Fruit fly (Drosophila melanogaster): ENCODE data around the gene Rim.
A peak's percentile ranks its signal among the peaks of the same experiment; 100 is the strongest.

Gene Rim

DNA sequence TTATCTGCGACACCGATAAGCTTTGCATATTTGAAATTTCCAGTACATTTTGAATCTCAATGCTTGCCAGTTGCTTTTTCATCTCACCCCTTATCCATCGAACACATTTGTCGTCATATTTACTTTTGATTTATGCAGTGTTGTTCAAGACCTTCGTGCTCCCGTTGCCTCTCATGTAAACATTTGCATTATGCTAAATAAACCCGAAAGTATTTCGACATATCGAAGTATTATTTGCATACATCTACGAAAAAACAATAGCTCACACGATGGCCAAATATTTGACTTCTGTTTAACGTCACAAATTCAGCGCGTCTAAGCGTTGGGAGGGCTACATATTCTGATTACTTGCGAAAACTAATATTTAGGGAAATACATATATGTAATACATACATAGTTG, 49.6 kb upstream of the Rim start (continued):
- TF ChIP-seq eyg (GFP tag; optimal IDR thresholded peaks at IDR 0.05) (no peak), HLH4C (GFP tag; IDR thresholded peaks at IDR 0.05; ENCODE audit: partially characterized antibody) (no peak), peb (GFP tag; IDR thresholded peaks at IDR 0.05) (no peak), nau (GFP tag; optimal IDR thresholded peaks at IDR 0.05) (peak; percentile 35), CG13624 (GFP tag; optimal IDR thresholded peaks at IDR 0.05) (no peak), CG14965 (GFP tag; optimal IDR thresholded peaks at IDR 0.05; ENCODE audit: borderline replicate concordance) (no peak), nerfin-1 (tag; optimal IDR thresholded peaks at IDR 0.05) (no peak), CG31365 (tag; optimal IDR thresholded peaks at IDR 0.05) (no peak), nom (GFP tag; optimal IDR thresholded peaks at IDR 0.05) (no peak), prd (optimal IDR thresholded peaks at IDR 0.05) (no peak), prd (GFP tag; IDR thresholded peaks at IDR 0.05) (no peak), CG42726 (GFP tag; IDR thresholded peaks at IDR 0.05; ENCODE audit: partially characterized antibody) (no peak), CG8089 (GFP tag; optimal IDR thresholded peaks at IDR 0.05) (no peak), dati (GFP tag; IDR thresholded peaks at IDR 0.05) (no peak), sug (tag; optimal IDR thresholded peaks at IDR 0.05) (no peak), ind (GFP tag; optimal IDR thresholded peaks at IDR 0.05) (no peak), Drgx (GFP tag; IDR thresholded peaks at IDR 0.05) (no peak), vfl (GFP tag; optimal IDR thresholded peaks at IDR 0.05) (no peak), H2.0 (GFP tag; IDR thresholded peaks at IDR 0.05) (no peak), PHDP (tag; optimal IDR thresholded peaks at IDR 0.05) (peak; percentile 71), seq (GFP tag; IDR thresholded peaks at IDR 0.05) (no peak), vnd (GFP tag; IDR thresholded peaks at IDR 0.05; ENCODE audit: partially characterized antibody) (no peak), vvl (GFP tag; IDR thresholded peaks at IDR 0.05) (peak; percentile 48; the same call in 1 of the 2 replicates), H15 (GFP tag; IDR thresholded peaks at IDR 0.05) (no peak), zfh2 (GFP tag; optimal IDR thresholded peaks at IDR 0.05) (no peak), caup (GFP tag; optimal IDR thresholded peaks at IDR 0.05; ENCODE audit: severe bottlenecking) (peak; percentile 74), psq (GFP tag; optimal IDR thresholded peaks at IDR 0.05) (no peak), trh (GFP tag; optimal IDR thresholded peaks at IDR 0.05) (no peak), lbe (GFP tag; optimal IDR thresholded peaks at IDR 0.05) (no peak), CG30403 (GFP tag; optimal IDR thresholded peaks at IDR 0.05) (no peak), CG18476 (GFP tag; optimal IDR thresholded peaks at IDR 0.05) (no peak), stwl (tag; optimal IDR thresholded peaks at IDR 0.05) (no peak), Vsx1 (GFP tag; optimal IDR thresholded peaks at IDR 0.05) (no peak), CG2875 (GFP tag; optimal IDR thresholded peaks at IDR 0.05) (no peak), repo (GFP tag; optimal IDR thresholded peaks at IDR 0.05) (no peak), CG5953 (GFP tag; IDR thresholded peaks at IDR 0.05) (no peak), gce (GFP tag; IDR thresholded peaks at IDR 0.05) (no peak), jigr1 (GFP tag; IDR thresholded peaks at IDR 0.05) (no peak), chif (GFP tag; optimal IDR thresholded peaks at IDR 0.05) (no peak), ato (GFP tag; IDR thresholded peaks at IDR 0.05; ENCODE audit: partially characterized antibody) (no peak), gsb-n (tag; optimal IDR thresholded peaks at IDR 0.05) (no peak), CG2129 (GFP tag; IDR thresholded peaks at IDR 0.05; ENCODE audit: partially characterized antibody) (no peak), usp (GFP tag; optimal IDR thresholded peaks at IDR 0.05) (no peak), Fer2 (tag; optimal IDR thresholded peaks at IDR 0.05) (no peak), CG12219 (GFP tag; optimal IDR thresholded peaks at IDR 0.05) (peak; percentile 39), nmo (GFP tag; optimal IDR thresholded peaks at IDR 0.05) (no peak), tio (GFP tag; optimal IDR thresholded peaks at IDR 0.05) (no peak), CG14667 (GFP tag; IDR thresholded peaks at IDR 0.05) (no peak), Fer3 (tag; optimal IDR thresholded peaks at IDR 0.05) (peak; percentile 42), bowl (GFP tag; IDR thresholded peaks at IDR 0.05) (no peak), CG1832 (GFP tag; optimal IDR thresholded peaks at IDR 0.05) (no peak), CG14710 (tag; optimal IDR thresholded peaks at IDR 0.05) (no peak)
